Fruit fly (Drosophila melanogaster) whole organism, wandering third instar larva: ENCODE results near the gene ScsbetaA.

Experiments used
- Abd-B ChIP-seq: fragments of >200 bp; optimal IDR thresholded peaks from 2 replicates; lab custom pipeline; 2017; ENCODE audit warnings: missing biosample characterization, missing genetic modification characterization
- CG32264 ChIP-seq: fragments of 200-800 bp; sonication (Bioruptor generic); optimal IDR thresholded peaks from 2 replicates; lab custom pipeline; 2016; ENCODE audit warnings: missing biosample characterization, missing genetic modification characterization
- CG9705 ChIP-seq: fragments of 200-800 bp; sonication (Bioruptor generic); optimal IDR thresholded peaks from 2 replicates; lab custom pipeline; 2018; ENCODE audit warnings: missing biosample characterization, mild to moderate bottlenecking, missing genetic modification characterization
- CrebA ChIP-seq: fragments of 200-800 bp; sonication (Bioruptor generic); optimal IDR thresholded peaks from 2 replicates; lab custom pipeline; 2016; ENCODE audit warnings: missing biosample characterization, mild to moderate bottlenecking, missing genetic modification characterization, borderline replicate concordance
- Dfd ChIP-seq: fragments of >200 bp; optimal IDR thresholded peaks from 2 replicates; lab custom pipeline; 2017; ENCODE audit warnings: missing biosample characterization, missing genetic modification characterization
- Dif ChIP-seq: fragments of 200-275, 200-300 bp; sonication (Bioruptor generic); optimal IDR thresholded peaks from 2 replicates; lab custom pipeline; 2018; ENCODE audit warnings: missing biosample characterization, missing genetic modification characterization; ENCODE audit not compliant: partially characterized antibody
- GATAd ChIP-seq: sonication (Bioruptor generic); optimal IDR thresholded peaks from 2 replicates; lab custom pipeline; 2016; ENCODE audit warnings: missing biosample characterization, missing genetic modification characterization
- HLH106 ChIP-seq: fragments of 200-800 bp; optimal IDR thresholded peaks from 3 replicates; lab custom pipeline; 2019; ENCODE audit warnings: missing biosample characterization, mild to moderate bottlenecking, missing genetic modification characterization, moderate library complexity
- Hnf4 ChIP-seq: fragments of 200-800 bp; sonication (Bioruptor generic); optimal IDR thresholded peaks from 2 replicates; lab custom pipeline; 2016; ENCODE audit warnings: missing biosample characterization, mild to moderate bottlenecking, missing genetic modification characterization
- Hr78 ChIP-seq: fragments of >200 bp; optimal IDR thresholded peaks from 2 replicates; lab custom pipeline; 2017; ENCODE audit warnings: missing biosample characterization, missing genetic modification characterization
- Hr83 ChIP-seq: fragments of 200-300 bp; sonication (Bioruptor generic); optimal IDR thresholded peaks from 2 replicates; lab custom pipeline; 2016; ENCODE audit warnings: missing biosample characterization, mild to moderate bottlenecking, missing genetic modification characterization, moderate library complexity; ENCODE audit not compliant: poor library complexity, severe bottlenecking
- Jra ChIP-seq: sonication (Bioruptor generic); optimal IDR thresholded peaks from 2 replicates; lab custom pipeline; 2016; ENCODE audit warnings: missing biosample characterization, missing genetic modification characterization
- Mio ChIP-seq: sonication (Bioruptor generic); optimal IDR thresholded peaks from 2 replicates; lab custom pipeline; 2016; ENCODE audit warnings: missing biosample characterization, missing genetic modification characterization
- Myc ChIP-seq: fragments of >200 bp; optimal IDR thresholded peaks from 2 replicates; lab custom pipeline; 2017
- N ChIP-seq: fragments of >200 bp; optimal IDR thresholded peaks from 2 replicates; lab custom pipeline; 2018; ENCODE audit warnings: missing biosample characterization, missing external identifiers, missing genetic modification characterization
- OdsH ChIP-seq: fragments of 200-800 bp; sonication (Bioruptor generic); optimal IDR thresholded peaks from 2 replicates; lab custom pipeline; 2016; ENCODE audit warnings: missing biosample characterization, mild to moderate bottlenecking, missing genetic modification characterization
- Rel ChIP-seq, 2 experiments: fragments of 200-800 bp; sonication (Bioruptor generic) in 1 of 2; optimal IDR thresholded peaks; 2 replicates in 1 of 2; 3 replicates in 1 of 2; lab custom pipeline; 2016 to 2019; ENCODE audit warnings: mild to moderate bottlenecking in 2 of 2, missing biosample characterization in 2 of 2, missing genetic modification characterization in 2 of 2, moderate library complexity in 1 of 2
- Sp1 ChIP-seq: fragments of 200-800 bp; sonication (Bioruptor generic); optimal IDR thresholded peaks from 3 replicates; lab custom pipeline; 2019; ENCODE audit warnings: missing biosample characterization, mild to moderate bottlenecking, missing genetic modification characterization, moderate library complexity
- Vsx2 ChIP-seq: fragments of 200-300, 225-300 bp; sonication (Bioruptor generic); optimal IDR thresholded peaks from 2 replicates; lab custom pipeline; 2018; ENCODE audit warnings: missing biosample characterization, missing genetic modification characterization; ENCODE audit not compliant: partially characterized antibody
- br ChIP-seq: fragments of 200-800 bp; sonication (Bioruptor generic); optimal IDR thresholded peaks from 2 replicates; lab custom pipeline; 2016; ENCODE audit warnings: missing biosample characterization, missing genetic modification characterization
- brk ChIP-seq: fragments of 200-800 bp; sonication (Bioruptor generic); optimal IDR thresholded peaks from 2 replicates; lab custom pipeline; 2016; ENCODE audit warnings: missing biosample characterization, mild to moderate bottlenecking, missing genetic modification characterization
- dl ChIP-seq, 2 experiments: fragments of 175-275, 200-275 bp in 1 of 2; fragments of 200-275 bp in 1 of 2; sonication (Bioruptor generic); optimal IDR thresholded peaks; lab custom pipeline; 2018; ENCODE audit warnings: mild to moderate bottlenecking in 2 of 2, missing biosample characterization in 2 of 2, missing genetic modification characterization in 2 of 2, moderate library complexity in 2 of 2; ENCODE audit not compliant: partially characterized antibody in 2 of 2, insufficient read depth in 1 of 2
- dmrt93B ChIP-seq: fragments of 200-800 bp; sonication (Bioruptor generic); optimal IDR thresholded peaks from 2 replicates; lab custom pipeline; 2018; ENCODE audit warnings: missing biosample characterization, mild to moderate bottlenecking, missing genetic modification characterization
- dsf ChIP-seq: sonication (Bioruptor generic); optimal IDR thresholded peaks from 2 replicates; lab custom pipeline; 2016; ENCODE audit warnings: missing biosample characterization, missing genetic modification characterization, borderline replicate concordance
- ey ChIP-seq: fragments of 200-800 bp; sonication (Bioruptor generic); optimal IDR thresholded peaks from 2 replicates; lab custom pipeline; 2016; ENCODE audit warnings: missing biosample characterization, missing genetic modification characterization
- foxo ChIP-seq, 2 experiments: fragments of 200-800 bp; sonication (Bioruptor generic); optimal IDR thresholded peaks; 2 replicates in 1 of 2; 3 replicates in 1 of 2; lab custom pipeline; 2016 to 2017; ENCODE audit warnings: missing biosample characterization in 2 of 2, missing genetic modification characterization in 2 of 2
- fru ChIP-seq: fragments of 200-800 bp; sonication (Bioruptor generic); optimal IDR thresholded peaks from 3 replicates; lab custom pipeline; 2016; ENCODE audit warnings: missing biosample characterization, mild to moderate bottlenecking, missing genetic modification characterization
- h ChIP-seq: fragments of 200-800 bp; sonication (Bioruptor generic); optimal IDR thresholded peaks from 3 replicates; lab custom pipeline; 2016; ENCODE audit warnings: missing biosample characterization, mild to moderate bottlenecking, missing genetic modification characterization
- jim ChIP-seq: fragments of 175-275, 200-325 bp; sonication (Bioruptor generic); optimal IDR thresholded peaks from 2 replicates; lab custom pipeline; 2016; ENCODE audit warnings: missing biosample characterization, mild to moderate bottlenecking, missing genetic modification characterization
- lola ChIP-seq: fragments of >200 bp; optimal IDR thresholded peaks from 2 replicates; lab custom pipeline; 2017; ENCODE audit warnings: missing biosample characterization, missing genetic modification characterization
- pan ChIP-seq: fragments of >200 bp; optimal IDR thresholded peaks from 2 replicates; lab custom pipeline; 2017
- psq ChIP-seq: fragments of 200-800 bp; sonication (Bioruptor generic); optimal IDR thresholded peaks from 3 replicates; lab custom pipeline; 2017; ENCODE audit warnings: missing biosample characterization, mild to moderate bottlenecking, missing genetic modification characterization, moderate library complexity
- rgr ChIP-seq: fragments of 200-800 bp; sonication (Bioruptor generic); optimal IDR thresholded peaks from 3 replicates; lab custom pipeline; 2016; ENCODE audit warnings: missing biosample characterization, mild to moderate bottlenecking, missing genetic modification characterization
- sage ChIP-seq: fragments of 200-800 bp; sonication (Bioruptor generic); optimal IDR thresholded peaks from 2 replicates; lab custom pipeline; 2016; ENCODE audit warnings: missing biosample characterization, mild to moderate bottlenecking, missing genetic modification characterization
- sv ChIP-seq: fragments of 200-800 bp; sonication (Bioruptor generic); optimal IDR thresholded peaks from 3 replicates; lab custom pipeline; 2016; ENCODE audit warnings: missing biosample characterization, missing genetic modification characterization
- tai ChIP-seq: sonication (Bioruptor generic); optimal IDR thresholded peaks from 2 replicates; lab custom pipeline; 2016; ENCODE audit warnings: missing biosample characterization, missing genetic modification characterization
- usp ChIP-seq: fragments of >200 bp; optimal IDR thresholded peaks from 2 replicates; lab custom pipeline; 2017; ENCODE audit warnings: missing biosample characterization, missing genetic modification characterization
- woc ChIP-seq: sonication (Bioruptor generic); optimal IDR thresholded peaks from 2 replicates; lab custom pipeline; 2016; ENCODE audit warnings: missing biosample characterization, mild to moderate bottlenecking, missing genetic modification characterization

ScsbetaA gene

DNA sequence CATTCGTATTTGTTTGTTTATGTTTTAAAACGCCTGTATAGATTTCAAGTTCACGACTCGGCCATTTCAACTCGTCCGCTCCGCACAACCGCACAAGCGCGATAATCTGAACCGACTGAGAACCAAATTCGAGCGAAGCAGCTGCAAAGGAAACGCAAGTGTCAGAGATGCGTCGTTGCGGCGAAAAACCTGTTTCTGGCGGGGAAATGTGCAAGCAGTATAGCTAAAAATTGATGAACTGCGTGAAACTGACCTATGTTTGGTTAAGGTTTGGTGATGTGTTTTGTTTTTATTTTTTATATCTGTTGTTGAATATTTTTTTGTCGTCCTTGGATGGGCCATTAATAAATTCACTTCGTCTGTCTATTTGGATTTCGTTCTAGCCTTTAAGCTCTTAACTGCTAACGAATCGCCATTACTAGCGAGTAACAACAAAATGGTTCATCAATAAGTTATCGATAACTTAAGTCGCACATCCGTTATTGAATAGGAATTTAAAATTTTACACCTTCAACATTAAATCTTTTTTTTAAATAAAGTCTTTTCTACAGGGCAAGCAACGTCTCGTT lies 6.7 kb upstream of the ScsbetaA start, which contains the start of gene pyd:
pyd (minus strand) TSS at position 120 of the 569 bp plus-strand sequence.
- TF ChIP-seq rgr (GFP tag; lab: Kevin White, UChicago) (peak; percentile 51), woc (peak; percentile 88), Hr83 (GFP tag; lab: Kevin White, UChicago) (peak; percentile 48), GATAd (no peak), tai (GFP tag; lab: Kevin White, UChicago) (peak; percentile 58), fru (peak; percentile 70), Sp1 (peak; percentile 60), dmrt93B (GFP tag; lab: Kevin White, UChicago) (peak; percentile 14), dsf (GFP tag; lab: Kevin White, UChicago) (no peak), Vsx2 (GFP tag; lab: Kevin White, UChicago) (peak; percentile 18), Rel (GFP tag; optimal IDR thresholded peaks at IDR 0.05; lab: Kevin White, UChicago) (no peak), Rel (tag; optimal IDR thresholded peaks at IDR 0.05; lab: Kevin White, UChicago) (peak; percentile 22), OdsH (GFP tag; lab: Kevin White, UChicago) (peak; percentile 37), dl (GFP tag; optimal IDR thresholded peaks at IDR 0.05; lab: Kevin White, UChicago; ENCODE audit: insufficient read depth in 1 of 2, partially characterized antibody in 2 of 2) (no peak), jim (GFP tag; lab: Kevin White, UChicago) (no peak), usp (GFP tag; lab: Kevin White, UChicago) (no peak), HLH106 (tag; lab: Kevin White, UChicago) (peak; percentile 69), h (peak; percentile 75), Jra (GFP tag; lab: Kevin White, UChicago) (no peak), Dif (GFP tag; lab: Kevin White, UChicago) (peak; percentile 63), foxo (GFP tag; optimal IDR thresholded peaks at IDR 0.05; lab: Kevin White, UChicago) (peak in 1 of 2 experiments; percentile 67), br (GFP tag; lab: Kevin White, UChicago) (peak; percentile 67), Hr78 (GFP tag; lab: Kevin White, UChicago) (no peak), CG9705 (GFP tag; lab: Kevin White, UChicago) (peak; percentile 23), lola (no peak), CrebA (GFP tag; lab: Kevin White, UChicago) (no peak), psq (peak; percentile 81), pan (lab: Kevin White, UChicago) (no peak), Myc (lab: Kevin White, UChicago) (peak; percentile 97), sage (GFP tag; lab: Kevin White, UChicago) (no peak), Abd-B (GFP tag; lab: Kevin White, UChicago) (no peak), CG32264 (no peak), Hnf4 (GFP tag; lab: Kevin White, UChicago) (peak; percentile 51), Mio (GFP tag; lab: Kevin White, UChicago) (no peak), sv (GFP tag; lab: Kevin White, UChicago) (peak; percentile 53), brk (GFP tag; lab: Kevin White, UChicago) (no peak), N (GFP tag; lab: Kevin White, UChicago) (no peak), Dfd (GFP tag; lab: Kevin White, UChicago) (no peak), ey (GFP tag; lab: Kevin White, UChicago) (peak; percentile 67)

DNA sequence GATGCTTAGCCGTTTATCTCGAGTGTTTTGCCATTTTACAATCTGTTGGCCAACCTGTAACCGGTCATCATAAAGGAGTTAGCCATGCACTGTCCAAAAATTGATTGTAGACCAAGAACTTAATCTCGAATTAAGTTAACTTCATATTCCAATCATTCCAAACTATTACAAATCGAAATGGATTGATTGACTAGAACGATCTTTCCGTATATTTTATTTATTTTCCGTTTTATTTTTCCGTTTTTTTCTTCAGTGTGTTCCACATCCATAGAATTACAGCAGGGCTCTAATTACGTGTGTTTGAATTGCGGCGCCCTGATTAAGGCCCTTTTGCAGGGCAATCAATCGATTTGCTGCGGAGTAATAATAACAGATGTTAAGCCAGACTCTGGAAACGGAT lies 5.8 kb upstream of the ScsbetaA start:
- TF ChIP-seq br (GFP tag; lab: Kevin White, UChicago) (peak; percentile 2), OdsH (GFP tag; lab: Kevin White, UChicago) (no peak), rgr (GFP tag; lab: Kevin White, UChicago) (peak; percentile 7), h (peak; percentile 15)
